Fruit fly (Drosophila melanogaster) whole organism, embryonic: ENCODE results near the gene CG4293.

ENCODE experiments used
- CG12236 ChIP-seq: fragments of 200-800 bp; sonication (Bioruptor generic); optimal IDR thresholded peaks from 2 replicates; lab custom pipeline; 2016; ENCODE audit warnings: missing biosample characterization, missing genetic modification characterization
- CG2199 ChIP-seq: fragments of 200-800 bp; sonication (Bioruptor generic); IDR thresholded peaks from 3 replicates; pipeline ENCODE4 v1.3.6; 2022; ENCODE audit warnings: missing biosample characterization, missing genetic modification characterization
- hkb ChIP-seq, 2 experiments: fragments of 200-800 bp in 1 of 2; fragments of >200 bp in 1 of 2; sonication (Bioruptor generic) in 1 of 2; IDR thresholded peaks in 1 of 2; optimal IDR thresholded peaks in 1 of 2; 2 replicates each; pipeline versions ENCODE4 v1.3.6 to Lab custom; 2017 to 2022; ENCODE audit warnings: missing biosample characterization in 1 of 2, missing genetic modification characterization in 1 of 2
- mld ChIP-seq: fragments of 200-800 bp; sonication (Bioruptor generic); IDR thresholded peaks from 3 replicates; pipeline ENCODE4 v1.3.6; 2022; ENCODE audit warnings: missing biosample characterization, missing genetic modification characterization; ENCODE audit not compliant: partially characterized antibody
- repo ChIP-seq: fragments of 200-800 bp; sonication (Bioruptor generic); optimal IDR thresholded peaks from 2 replicates; lab custom pipeline; 2016; ENCODE audit warnings: missing biosample characterization, missing genetic modification characterization
- row ChIP-seq: fragments of 200-800 bp; sonication (Bioruptor generic); IDR thresholded peaks from 3 replicates; pipeline ENCODE4 v1.3.6; 2022; ENCODE audit warnings: missing biosample characterization, missing genetic modification characterization

dm6 chrX:478766-479165 is 51.3 kb downstream of the CG4293 start, which contains the start of gene CG32817:
- TF ChIP-seq row (GFP tag; lab: Robert Waterston, UW) = no peak
- TF ChIP-seq CG12236 (GFP tag; lab: Kevin White, UChicago) = no peak
- no peak for TF ChIP-seq mld (GFP tag; lab: Robert Waterston, UW)
- no peak for TF ChIP-seq hkb (optimal IDR thresholded peaks at IDR 0.05; lab: Kevin White, UChicago)
- no peak for TF ChIP-seq hkb (GFP tag; IDR thresholded peaks at IDR 0.05; lab: Robert Waterston, UW)
- TF ChIP-seq repo (GFP tag; lab: Kevin White, UChicago) = no peak
- no peak for TF ChIP-seq CG2199
